Worm (Caenorhabditis elegans): Measurements from ENCODE around the gene C06E1.11.

The C06E1.11 gene

ce11 chrIII:8570289-8570688 lies 46.2 kb downstream of the C06E1.11 start:
- TF ChIP-seq klf-2 (GFP tag; conservative IDR thresholded peaks at IDR 0.05) (no peak), med-1 (GFP tag; optimal IDR thresholded peaks at IDR 0.05; ENCODE audit: insufficient read depth) (no peak), tab-1 (GFP tag; IDR thresholded peaks at IDR 0.05) (no peak), cog-1 (tag; optimal IDR thresholded peaks at IDR 0.05) (no peak)

Measured in whole organism, midembryonic.